Worm (Caenorhabditis elegans) whole organism, L2 larva: ENCODE measurements around the gene ipmk-1.

Experiments used
- C34F6.9 ChIP-seq: fragments of 150-350 bp; optimal IDR thresholded peaks from 2 replicates; lab custom pipeline; 2014; ENCODE audit warnings: missing biosample characterization, missing genetic modification characterization
- F13H6.1 ChIP-seq: sonication (generic microtip); optimal IDR thresholded peaks from 2 replicates; lab custom pipeline; 2016; ENCODE audit warnings: missing genetic modification characterization, missing compliant biosample characterization
- Y55F3AM.14 ChIP-seq: fragments of 200-800 bp; sonication (Bioruptor generic); optimal IDR thresholded peaks from 2 replicates; lab custom pipeline; 2018; ENCODE audit warnings: mild to moderate bottlenecking, missing genetic modification characterization, missing compliant biosample characterization
- ZK546.5 ChIP-seq: sonication (generic microtip); optimal IDR thresholded peaks from 2 replicates; lab custom pipeline; 2017; ENCODE audit warnings: missing biosample characterization, missing genetic modification characterization
- aly-2 ChIP-seq: fragments of 150-350 bp; optimal IDR thresholded peaks from 2 replicates; lab custom pipeline; 2014; ENCODE audit warnings: missing biosample characterization, missing genetic modification characterization
- ama-1 ChIP-seq: fragments of 150-350 bp; optimal IDR thresholded peaks from 2 replicates; lab custom pipeline; 2018; ENCODE audit warnings: inconsistent platforms
- ceh-16 ChIP-seq: fragments of 150-350 bp; optimal IDR thresholded peaks from 2 replicates; lab custom pipeline; 2014; ENCODE audit warnings: missing biosample characterization, missing genetic modification characterization
- ceh-82 ChIP-seq: fragments of 150-350 bp; optimal IDR thresholded peaks from 2 replicates; lab custom pipeline; 2014; ENCODE audit warnings: missing biosample characterization, missing genetic modification characterization
- crh-2 ChIP-seq: sonication (generic microtip); optimal IDR thresholded peaks from 2 replicates; lab custom pipeline; 2017; ENCODE audit warnings: missing biosample characterization, missing genetic modification characterization
- egl-27 ChIP-seq: sonication (generic microtip); optimal IDR thresholded peaks from 3 replicates; lab custom pipeline; 2017; ENCODE audit warnings: missing biosample characterization, missing genetic modification reagents, missing genetic modification characterization
- elt-1 ChIP-seq: fragments of 150-350 bp; optimal IDR thresholded peaks from 2 replicates; lab custom pipeline; 2014; ENCODE audit warnings: missing biosample characterization, missing genetic modification characterization
- elt-3 ChIP-seq: sonication (generic microtip); optimal IDR thresholded peaks from 2 replicates; lab custom pipeline; 2017; ENCODE audit warnings: missing biosample characterization, missing genetic modification characterization
- fos-1 ChIP-seq: fragments of 150-350 bp; optimal IDR thresholded peaks from 2 replicates; lab custom pipeline; 2014; ENCODE audit warnings: missing biosample characterization, missing genetic modification characterization
- gmeb-1 ChIP-seq: fragments of 150-350 bp; optimal IDR thresholded peaks from 2 replicates; lab custom pipeline; 2014; ENCODE audit warnings: missing biosample characterization, missing genetic modification characterization
- lin-11 ChIP-seq: fragments of 150-350 bp; sonication (generic microtip); optimal IDR thresholded peaks from 2 replicates; lab custom pipeline; 2014; ENCODE audit warnings: missing biosample characterization, missing genetic modification characterization, inconsistent platforms, mixed read lengths
- lin-13 ChIP-seq: fragments of 150-350 bp; optimal IDR thresholded peaks from 2 replicates; lab custom pipeline; 2014; ENCODE audit warnings: missing biosample characterization, missing genetic modification reagents, missing genetic modification characterization
- lsy-2 ChIP-seq, 2 experiments: fragments of 150-350 bp in 1 of 2; sonication (generic microtip) in 1 of 2; optimal IDR thresholded peaks; 2 replicates each; lab custom pipeline; 2014 to 2017; ENCODE audit warnings: missing biosample characterization in 2 of 2, missing genetic modification characterization in 2 of 2
- mab-5 ChIP-seq: fragments of 150-350 bp; optimal IDR thresholded peaks from 2 replicates; lab custom pipeline; 2014; ENCODE audit warnings: missing biosample characterization, missing genetic modification characterization
- mdl-1 ChIP-seq, 2 experiments: fragments of 150-350 bp in 1 of 2; sonication (generic microtip) in 1 of 2; optimal IDR thresholded peaks; 2 replicates each; lab custom pipeline; 2017; ENCODE audit warnings: missing biosample characterization in 2 of 2, missing genetic modification characterization in 2 of 2
- nhr-12 ChIP-seq: fragments of 150-350 bp; optimal IDR thresholded peaks from 2 replicates; lab custom pipeline; 2014; ENCODE audit warnings: missing biosample characterization, missing genetic modification characterization
- nhr-129 ChIP-seq: fragments of 150-350 bp; optimal IDR thresholded peaks from 2 replicates; lab custom pipeline; 2014; ENCODE audit warnings: missing biosample characterization, missing genetic modification characterization
- nhr-21 ChIP-seq: fragments of 150-350 bp; optimal IDR thresholded peaks from 2 replicates; lab custom pipeline; 2014; ENCODE audit warnings: missing biosample characterization, missing genetic modification characterization
- nhr-25 ChIP-seq: fragments of 150-350 bp; sonication (generic microtip); optimal IDR thresholded peaks from 3 replicates; lab custom pipeline; 2014; ENCODE audit warnings: missing biosample characterization, missing genetic modification characterization
- nhr-6 ChIP-seq: fragments of 150-350 bp; optimal IDR thresholded peaks from 2 replicates; lab custom pipeline; 2014; ENCODE audit warnings: missing biosample characterization, missing genetic modification characterization
- sem-4 ChIP-seq: fragments of 150-350 bp; optimal IDR thresholded peaks from 2 replicates; lab custom pipeline; 2014; ENCODE audit warnings: missing biosample characterization, missing genetic modification reagents, missing genetic modification characterization
- skn-1 ChIP-seq: sonication (generic microtip); optimal IDR thresholded peaks from 2 replicates; lab custom pipeline; 2017; ENCODE audit warnings: missing biosample characterization, missing genetic modification characterization
- sma-3 ChIP-seq: sonication (generic microtip); optimal IDR thresholded peaks from 2 replicates; lab custom pipeline; 2016; ENCODE audit warnings: missing genetic modification reagents, missing genetic modification characterization, missing compliant biosample characterization
- sma-9 ChIP-seq, 2 experiments: fragments of 150-350 bp in 1 of 2; sonication (generic microtip) in 1 of 2; optimal IDR thresholded peaks; 2 replicates each; lab custom pipeline; 2014 to 2016; ENCODE audit warnings: missing genetic modification characterization in 2 of 2, mild to moderate bottlenecking in 1 of 2, missing biosample characterization in 1 of 2, missing compliant biosample characterization in 1 of 2, missing genetic modification reagents in 1 of 2, moderate library complexity in 1 of 2
- snpc-4 ChIP-seq: fragments of 150-350 bp; optimal IDR thresholded peaks from 2 replicates; lab custom pipeline; 2014; ENCODE audit warnings: missing biosample characterization, missing genetic modification characterization
- unc-39 ChIP-seq: fragments of 150-350 bp; optimal IDR thresholded peaks from 2 replicates; lab custom pipeline; 2014; ENCODE audit warnings: missing biosample characterization, missing genetic modification characterization
- unc-55 ChIP-seq: fragments of 150-350 bp; sonication (generic microtip); optimal IDR thresholded peaks from 3 replicates; lab custom pipeline; 2014; ENCODE audit warnings: missing biosample characterization, missing genetic modification reagents, missing genetic modification characterization
- unc-62 ChIP-seq: fragments of 150-350 bp; optimal IDR thresholded peaks from 2 replicates; lab custom pipeline; 2014; ENCODE audit warnings: missing biosample characterization, missing genetic modification reagents, missing genetic modification characterization
- zag-1 ChIP-seq: fragments of 150-350 bp; optimal IDR thresholded peaks from 2 replicates; lab custom pipeline; 2014; ENCODE audit warnings: missing biosample characterization, missing genetic modification characterization
- ztf-11 ChIP-seq: sonication (generic microtip); optimal IDR thresholded peaks from 2 replicates; lab custom pipeline; 2017; ENCODE audit warnings: missing biosample characterization, missing genetic modification characterization

The ipmk-1 gene

DNA sequence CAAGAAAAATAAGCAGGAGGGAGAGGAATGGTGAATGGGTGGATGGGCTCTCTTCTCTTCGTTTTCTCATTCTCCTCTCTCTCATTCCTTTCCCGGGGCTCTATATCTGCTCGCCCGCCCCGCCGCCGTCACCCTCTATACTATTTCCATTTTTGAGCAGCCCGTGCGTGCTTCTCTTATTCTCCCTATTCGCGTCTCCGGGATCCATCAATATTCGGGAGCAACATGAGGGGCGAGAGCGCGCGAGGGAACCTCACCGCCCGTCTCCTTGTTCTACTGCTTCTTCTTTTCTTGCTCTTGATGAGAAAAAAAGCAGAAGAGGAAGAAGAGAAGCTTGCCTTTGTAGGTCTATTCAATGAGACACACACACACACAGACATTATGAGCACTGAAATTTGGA lies 36.2 kb downstream of the ipmk-1 start:
- TF ChIP-seq sma-9 (GFP tag; optimal IDR thresholded peaks at IDR 0.05; lab: Kevin White, UChicago) = no peak
- no peak for TF ChIP-seq sma-9 (tag; optimal IDR thresholded peaks at IDR 0.05; lab: Kevin White, UChicago)
- TF ChIP-seq sma-3 (GFP tag; lab: Kevin White, UChicago) = no peak
- no peak for TF ChIP-seq fos-1 (tag; lab: Kevin White, UChicago)
- TF ChIP-seq crh-2 (tag; lab: Kevin White, UChicago) = peak; percentile 25
- TF ChIP-seq gmeb-1 (tag; lab: Kevin White, UChicago) = no peak
- TF ChIP-seq F13H6.1 = peak; percentile 20
- TF ChIP-seq zag-1 (tag; lab: Kevin White, UChicago) = peak; percentile 43
- no peak for TF ChIP-seq lsy-2 (tag; optimal IDR thresholded peaks at IDR 0.05; lab: Kevin White, UChicago)
- peak; percentile 74 for TF ChIP-seq C34F6.9
- peak; percentile 6 for TF ChIP-seq lin-13 (GFP tag; lab: Kevin White, UChicago)
- peak; percentile 42 for TF ChIP-seq unc-55
- TF ChIP-seq snpc-4 (tag; lab: Kevin White, UChicago) = peak; percentile 47
- no peak for TF ChIP-seq nhr-12 (tag; lab: Kevin White, UChicago)
- TF ChIP-seq nhr-129 (tag; lab: Kevin White, UChicago) = peak; percentile 21
- peak in 1 of 2 experiments; percentile 45 for TF ChIP-seq mdl-1 (tag; optimal IDR thresholded peaks at IDR 0.05; lab: Kevin White, UChicago)
- TF ChIP-seq, all 48 proteins: peak for 9

DNA sequence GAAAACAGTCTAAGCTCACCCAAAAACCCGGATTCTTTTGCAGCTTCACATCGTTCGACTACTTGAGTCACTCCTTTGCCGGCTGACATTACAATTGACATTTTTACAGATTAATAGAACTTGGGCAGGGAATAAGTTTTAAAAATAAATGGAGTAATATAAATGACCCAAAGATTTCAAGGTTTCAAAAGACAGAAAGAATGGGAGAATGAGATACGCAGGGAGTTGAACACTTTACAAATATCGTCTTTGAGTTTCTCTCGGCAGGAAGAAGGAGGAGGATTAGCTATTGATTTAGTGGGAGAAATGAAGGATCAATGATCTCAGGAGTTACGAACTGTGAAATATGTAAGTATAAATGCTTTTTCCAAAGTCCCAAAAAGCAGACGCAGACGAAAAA lies 38.0 kb downstream of the ipmk-1 start, which contains the start of gene K08E7.8:
Gene K08E7.8 (minus strand): TSS at position 101 of the 400 bp plus-strand sequence.
- TF ChIP-seq lin-11 = no peak

DNA sequence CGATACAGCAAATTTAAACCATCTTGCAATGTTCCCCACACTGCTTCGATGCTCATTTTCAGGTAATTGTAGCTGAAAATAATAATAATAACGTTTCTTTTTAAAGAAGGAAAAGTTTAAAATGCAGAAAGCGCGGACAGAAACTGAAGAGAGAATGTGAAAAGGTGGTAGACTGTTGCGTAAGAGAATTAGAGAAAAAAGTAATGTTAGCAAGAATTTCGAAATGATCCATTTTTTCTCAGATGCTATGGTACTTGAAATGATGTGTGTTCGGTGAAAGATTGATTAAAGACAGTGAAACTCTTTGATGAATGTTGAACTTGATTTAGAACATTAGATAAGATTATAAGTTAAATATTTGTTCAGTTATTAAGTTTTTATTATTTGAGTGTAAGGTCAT lies 42.4 kb downstream of the ipmk-1 start, which contains the start of gene cul-6:
Gene cul-6 (minus strand): TSS at position 79 of the 400 bp plus-strand sequence.
- TF ChIP-seq sem-4 (tag; lab: Kevin White, UChicago) = no peak
- TF ChIP-seq elt-1 (tag; lab: Kevin White, UChicago) = no peak
- TF ChIP-seq unc-55 = peak; percentile 27
- TF ChIP-seq aly-2 (tag; lab: Kevin White, UChicago) = no peak
- no peak for TF ChIP-seq mdl-1 (tag; optimal IDR thresholded peaks at IDR 0.05; lab: Kevin White, UChicago)
- no peak for TF ChIP-seq egl-27 (tag; lab: Kevin White, UChicago)

DNA sequence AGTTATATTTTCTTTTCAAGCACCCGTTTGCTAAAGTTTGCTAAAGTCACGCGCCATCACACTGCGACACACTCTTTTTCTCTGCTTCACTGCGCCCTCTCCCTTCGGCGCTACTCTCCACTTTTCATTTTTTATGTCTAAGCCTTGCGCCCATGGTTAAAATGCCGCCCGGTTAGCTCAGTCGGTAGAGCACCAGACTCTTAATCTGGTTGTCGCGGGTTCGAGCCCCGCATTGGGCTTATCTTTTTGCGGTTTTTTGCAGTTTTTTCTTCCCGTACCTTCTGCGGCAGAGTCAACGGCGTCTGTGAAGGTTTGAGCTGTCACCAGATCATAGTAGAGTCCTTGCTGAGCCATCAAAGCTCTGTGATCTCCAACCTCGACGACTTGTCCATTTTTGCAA lies 46.6 kb downstream of the ipmk-1 start:
- TF ChIP-seq crh-2 (tag; lab: Kevin White, UChicago) (peak; percentile 57), mab-5 (tag; lab: Kevin White, UChicago) (peak; percentile 45), fos-1 (tag; lab: Kevin White, UChicago) (peak; percentile 50), lsy-2 (tag; optimal IDR thresholded peaks at IDR 0.05; lab: Kevin White, UChicago) (peak; percentile 57 to 75), nhr-21 (peak; percentile 32), zag-1 (tag; lab: Kevin White, UChicago) (peak; percentile 60), elt-1 (tag; lab: Kevin White, UChicago) (no peak), Y55F3AM.14 (peak; percentile 64), unc-55 (peak; percentile 77), nhr-12 (tag; lab: Kevin White, UChicago) (no peak), nhr-129 (tag; lab: Kevin White, UChicago) (peak; percentile 81), ceh-16 (tag; lab: Kevin White, UChicago) (no peak), C34F6.9 (peak; percentile 77), lin-13 (GFP tag; lab: Kevin White, UChicago) (peak; percentile 38), gmeb-1 (tag; lab: Kevin White, UChicago) (peak; percentile 68), ama-1 (lab: Kevin White, UChicago) (no peak), elt-3 (tag; lab: Kevin White, UChicago) (no peak), unc-62 (GFP tag; lab: Kevin White, UChicago) (no peak), sma-9 (GFP tag; optimal IDR thresholded peaks at IDR 0.05; lab: Kevin White, UChicago) (peak; percentile 70), sma-9 (tag; optimal IDR thresholded peaks at IDR 0.05; lab: Kevin White, UChicago) (no peak), lin-11 (peak; percentile 72), sma-3 (GFP tag; lab: Kevin White, UChicago) (peak; percentile 59), skn-1 (tag; lab: Kevin White, UChicago) (no peak), nhr-6 (tag; lab: Kevin White, UChicago) (no peak), ZK546.5 (tag; lab: Kevin White, UChicago) (no peak), egl-27 (tag; lab: Kevin White, UChicago) (peak; percentile 28), mdl-1 (tag; optimal IDR thresholded peaks at IDR 0.05; lab: Kevin White, UChicago) (peak in 1 of 2 experiments; percentile 52), unc-39 (tag; lab: Kevin White, UChicago) (no peak), ztf-11 (no peak), ceh-82 (tag; lab: Kevin White, UChicago) (no peak), nhr-25 (tag; lab: Kevin White, UChicago) (no peak), F13H6.1 (peak; percentile 66), sem-4 (tag; lab: Kevin White, UChicago) (no peak)
- TF ChIP-seq, all 48 proteins: peak for 18
